Worm (Caenorhabditis elegans): ENCODE data around the gene math-44.
"Not testable (repeated sequence)": the region's sequence is repeated elsewhere in the genome, so short reads cannot be mapped to it uniquely, and the experiment has no call there.

math-44 gene

DNA sequence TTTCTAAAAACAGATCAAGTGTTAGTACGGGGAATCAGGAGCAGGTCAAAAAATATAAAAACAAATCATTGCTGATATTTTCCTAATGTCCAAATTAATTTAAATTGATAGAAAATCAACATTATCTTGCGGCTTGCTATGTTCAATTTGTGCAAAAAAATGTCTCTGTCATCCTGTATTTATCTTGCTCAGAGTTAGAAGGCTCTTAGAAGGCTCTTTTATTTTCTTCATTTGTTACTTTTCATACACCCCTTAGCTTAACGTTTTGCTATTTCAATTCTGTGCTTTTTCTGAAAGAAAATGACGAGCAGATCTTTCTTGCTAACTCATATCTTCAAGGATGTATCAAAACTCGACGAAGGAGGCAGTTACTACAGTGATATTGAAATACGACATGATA, 9.5 kb downstream of the math-44 start, which contains the start of gene math-19:
Gene math-19 (plus strand): TSS at position 301 of the 400 bp plus-strand sequence.
- TF ChIP-seq mef-2, C04F5.9, nhr-237 (tag; optimal IDR thresholded peaks at IDR 0.05): not testable (repeated sequence)

DNA sequence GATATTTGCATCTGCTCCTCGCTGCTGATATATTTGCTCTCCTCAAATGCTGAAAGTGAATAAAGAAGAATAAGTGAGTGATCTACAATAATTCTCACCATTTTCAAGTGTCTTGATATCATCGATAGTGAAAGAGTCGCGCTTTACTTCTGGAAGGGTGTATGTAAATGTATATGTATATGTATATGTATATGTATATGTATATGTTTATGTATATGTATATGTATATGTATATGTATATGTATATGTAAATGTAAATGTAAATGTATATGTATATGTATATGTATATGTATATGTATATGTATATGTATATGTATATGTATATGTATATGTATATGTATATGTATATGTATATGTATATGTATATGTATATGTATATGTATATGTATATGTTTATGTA, 11.6 kb downstream of the math-44 start, which contains the start of gene ceh-84:
Gene ceh-84 (minus strand): TSS at position 101 of the 400 bp plus-strand sequence.
- TF ChIP-seq swsn-7, nhr-84, egl-27 (tag; optimal IDR thresholded peaks at IDR 0.05): not testable (repeated sequence)

DNA sequence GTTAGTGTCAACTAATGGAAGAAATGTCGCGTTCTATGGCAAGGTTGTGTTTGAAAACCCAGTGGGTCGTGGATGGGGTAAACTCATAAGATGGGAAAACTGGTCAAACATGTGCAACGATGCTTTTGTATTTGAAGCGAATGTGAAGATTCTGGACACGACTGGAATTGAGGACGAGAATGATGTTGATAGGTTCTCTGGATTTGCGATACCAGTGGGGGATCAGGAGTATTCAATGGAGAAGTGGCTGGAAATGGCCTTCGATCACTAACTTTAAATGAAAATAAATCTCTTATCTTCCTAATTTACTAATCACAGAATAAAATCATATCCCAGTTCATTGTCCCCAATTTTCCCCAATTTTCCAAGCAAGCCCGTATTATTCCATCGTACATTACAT, 22.1 kb downstream of the math-44 start:
- no peak for TF ChIP-seq Y116A8C.19 (tag; optimal IDR thresholded peaks at IDR 0.05; ENCODE audit: borderline replicate concordance)
- TF ChIP-seq fos-1 (tag; optimal IDR thresholded peaks at IDR 0.05): no peak
- no peak for TF ChIP-seq sox-4 (tag; optimal IDR thresholded peaks at IDR 0.05)
- no peak for TF ChIP-seq F16B12.6 (tag; optimal IDR thresholded peaks at IDR 0.05)
- TF ChIP-seq nhr-84 (tag; optimal IDR thresholded peaks at IDR 0.05): no peak
- no peak for TF ChIP-seq efl-3 (GFP tag; optimal IDR thresholded peaks at IDR 0.05)
- no peak for TF ChIP-seq nhr-12 (tag; optimal IDR thresholded peaks at IDR 0.05)
- TF ChIP-seq zag-1 (tag; optimal IDR thresholded peaks at IDR 0.05): no peak

ce11 chrII:2012698-2013097, 23.6 kb downstream of the math-44 start, which contains the start of gene F59H6.15:
F59H6.15 (plus strand) TSS chrII:2012998.
- TF ChIP-seq tbx-2 (tag; optimal IDR thresholded peaks at IDR 0.05): no peak
- TF ChIP-seq fkh-8 (tag; optimal IDR thresholded peaks at IDR 0.05): no peak
- no peak for TF ChIP-seq elt-2 (tag; optimal IDR thresholded peaks at IDR 0.05)
- TF ChIP-seq fos-1 (tag; optimal IDR thresholded peaks at IDR 0.05): no peak
- TF ChIP-seq fkh-4 (tag; optimal IDR thresholded peaks at IDR 0.05; ENCODE audit: borderline replicate concordance): no peak
- TF ChIP-seq nhr-20 (tag; optimal IDR thresholded peaks at IDR 0.05): no peak
- TF ChIP-seq aha-1 (tag; optimal IDR thresholded peaks at IDR 0.05): no peak

ce11 chrII:2013856-2014255, 24.7 kb downstream of the math-44 start:
- TF ChIP-seq lin-13 (GFP tag; optimal IDR thresholded peaks at IDR 0.05) (no peak), nhr-28 (tag; optimal IDR thresholded peaks at IDR 0.05) (no peak), alr-1 (tag; optimal IDR thresholded peaks at IDR 0.05; ENCODE audit: borderline replicate concordance) (no peak), fkh-8 (tag; optimal IDR thresholded peaks at IDR 0.05) (no peak), ets-5 (GFP tag; IDR thresholded peaks at IDR 0.05) (no peak), sptf-1 (tag; optimal IDR thresholded peaks at IDR 0.05) (no peak), nhr-19 (GFP tag; conservative IDR thresholded peaks at IDR 0.05) (no peak), lin-35 (GFP tag; optimal IDR thresholded peaks at IDR 0.05) (no peak), nhr-237 (tag; optimal IDR thresholded peaks at IDR 0.05) (no peak), isw-1 (GFP tag; IDR thresholded peaks at IDR 0.05) (no peak), mep-1 (tag; optimal IDR thresholded peaks at IDR 0.05) (no peak), jun-1 (tag; optimal IDR thresholded peaks at IDR 0.05) (no peak), C34B4.2 (tag; optimal IDR thresholded peaks at IDR 0.05) (no peak), nhr-85 (tag) (no peak), unc-86 (tag; optimal IDR thresholded peaks at IDR 0.05) (no peak), rnt-1 (tag; optimal IDR thresholded peaks at IDR 0.05) (no peak), dsc-1 (tag; optimal IDR thresholded peaks at IDR 0.05) (no peak), Y116A8C.19 (tag; optimal IDR thresholded peaks at IDR 0.05; ENCODE audit: borderline replicate concordance) (no peak)

DNA sequence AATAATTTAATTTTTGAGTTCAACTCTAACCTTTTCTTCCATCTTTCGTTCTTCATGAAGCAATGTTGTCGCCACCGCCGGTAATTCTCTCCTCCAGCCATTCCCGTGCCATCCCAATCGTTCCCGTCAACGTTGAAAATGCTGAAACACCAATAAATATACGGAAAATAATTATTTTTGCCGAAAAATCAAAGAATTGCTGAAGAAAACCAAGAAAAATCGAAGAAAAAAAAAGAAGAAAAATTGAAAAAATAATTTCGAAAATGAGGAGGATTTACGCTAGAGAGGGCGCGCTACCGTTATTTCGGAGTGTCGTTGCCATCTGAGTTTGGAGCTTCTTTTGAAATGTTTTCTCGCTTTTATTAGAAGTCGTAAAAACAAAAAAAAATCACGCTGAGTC, 34.4 kb downstream of the math-44 start, which contains the start of gene cya-2:
Gene cya-2 (minus strand): TSS at position 101 of the 400 bp plus-strand sequence.
- TF ChIP-seq tbx-2, hlh-4, snpc-4 (tag; optimal IDR thresholded peaks at IDR 0.05): not testable (repeated sequence)

All from whole organism, L1 larva.